Worm (Caenorhabditis elegans): ENCODE data around the gene F59B10.4.

Gene F59B10.4

DNA sequence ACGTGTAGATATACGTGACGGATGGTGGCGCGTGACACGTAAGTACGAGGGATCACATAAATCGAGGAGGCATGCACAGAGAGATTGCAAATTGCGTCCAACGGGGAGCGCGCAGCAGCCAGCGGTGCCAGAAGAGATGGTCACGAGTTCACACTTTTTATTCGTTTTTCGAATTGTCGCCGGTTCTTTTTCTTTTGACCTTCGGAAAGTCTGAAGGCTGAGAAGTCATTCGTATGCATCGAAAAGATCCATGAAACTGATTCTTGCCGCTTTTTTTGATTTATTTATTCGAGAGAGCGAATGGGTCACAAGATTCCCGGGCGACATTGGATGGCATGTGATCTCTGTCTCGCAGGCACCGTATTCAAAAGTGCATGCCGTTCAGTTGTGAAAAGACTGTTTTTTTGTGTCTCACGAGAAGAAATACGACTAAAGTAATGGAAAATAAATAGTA is 40.1 kb upstream of the F59B10.4 start (continued):
- TF ChIP-seq ztf-22 (GFP tag; optimal IDR thresholded peaks at IDR 0.05) (no peak), egl-18 (GFP tag; IDR thresholded peaks at IDR 0.05) (no peak), ceh-91 (GFP tag; IDR thresholded peaks at IDR 0.05) (no peak), K11D2.4 (GFP tag; IDR thresholded peaks at IDR 0.05) (peak; percentile 85), efl-1 (GFP tag; optimal IDR thresholded peaks at IDR 0.05) (no peak), lsl-1 (GFP tag; optimal IDR thresholded peaks at IDR 0.05) (no peak), zim-3 (tag; optimal IDR thresholded peaks at IDR 0.05) (no peak), snpc-1.3 (tag; optimal IDR thresholded peaks at IDR 0.05; ENCODE audit: insufficient read depth) (no peak), tbx-9 (tag; optimal IDR thresholded peaks at IDR 0.05; ENCODE audit: borderline replicate concordance) (no peak), fkh-3 (tag; optimal IDR thresholded peaks at IDR 0.05) (no peak), unc-130 (GFP tag; optimal IDR thresholded peaks at IDR 0.05) (no peak), ztf-6 (GFP tag; IDR thresholded peaks at IDR 0.05) (no peak), F55B11.4 (tag; optimal IDR thresholded peaks at IDR 0.05; ENCODE audit: borderline replicate concordance, insufficient read depth) (no peak), repo-1 (tag; optimal IDR thresholded peaks at IDR 0.05) (no peak), tlf-1 (GFP tag; optimal IDR thresholded peaks at IDR 0.05) (no peak), F52B5.7 (tag; optimal IDR thresholded peaks at IDR 0.05) (peak; percentile 2), hmg-1.2 (GFP tag; IDR thresholded peaks at IDR 0.05) (peak; percentile 62), F33H1.4 (GFP tag; IDR thresholded peaks at IDR 0.05) (no peak), sdz-38 (tag; optimal IDR thresholded peaks at IDR 0.05) (no peak), F39B2.1 (GFP tag; IDR thresholded peaks at IDR 0.05) (no peak), lin-35 (GFP tag; optimal IDR thresholded peaks at IDR 0.05) (peak in 1 of 3 experiments; percentile 35), athp-1 (tag; optimal IDR thresholded peaks at IDR 0.05) (no peak), nhr-27 (tag; optimal IDR thresholded peaks at IDR 0.05) (no peak), lin-54 (GFP tag; optimal IDR thresholded peaks at IDR 0.05) (no peak), xnd-1 (tag; optimal IDR thresholded peaks at IDR 0.05) (no peak), B0019.2 (GFP tag; conservative IDR thresholded peaks at IDR 0.05) (no peak), ceh-100 (GFP tag; IDR thresholded peaks at IDR 0.05) (no peak), snpc-1.1 (tag; optimal IDR thresholded peaks at IDR 0.05; ENCODE audit: insufficient read depth) (no peak), let-607 (tag; optimal IDR thresholded peaks at IDR 0.05) (no peak), egl-44 (GFP tag; IDR thresholded peaks at IDR 0.05) (no peak), F49E8.2 (tag; optimal IDR thresholded peaks at IDR 0.05; ENCODE audit: insufficient read depth) (no peak), ZK185.1 (tag; optimal IDR thresholded peaks at IDR 0.05; ENCODE audit: poor library complexity, severe bottlenecking) (no peak), dpl-1 (GFP tag; optimal IDR thresholded peaks at IDR 0.05) (no peak), Y53F4B.3 (GFP tag; IDR thresholded peaks at IDR 0.05) (no peak), ekl-4 (GFP tag; IDR thresholded peaks at IDR 0.05) (peak; percentile 50; the same call in 1 of the 2 replicates), ztf-3 (GFP tag; optimal IDR thresholded peaks at IDR 0.05) (no peak), ceh-79 (tag; optimal IDR thresholded peaks at IDR 0.05) (no peak), ztf-26 (tag; optimal IDR thresholded peaks at IDR 0.05) (peak; percentile 44), ztf-25 (GFP tag; IDR thresholded peaks at IDR 0.05) (no peak), lir-1 (GFP tag; conservative IDR thresholded peaks at IDR 0.05) (peak; percentile 51; the same call in 1 of the 2 replicates), ztf-28 (GFP tag; IDR thresholded peaks at IDR 0.05) (no peak), ets-4 (GFP tag; optimal IDR thresholded peaks at IDR 0.05) (no peak), madf-10 (tag; optimal IDR thresholded peaks at IDR 0.05) (no peak), K12H6.12 (tag; optimal IDR thresholded peaks at IDR 0.05) (no peak), madf-8 (GFP tag; conservative IDR thresholded peaks at IDR 0.05) (no peak), hrde-1 (tag; optimal IDR thresholded peaks at IDR 0.05; ENCODE audit: borderline replicate concordance) (no peak), mcd-1 (GFP tag; IDR thresholded peaks at IDR 0.05) (peak; percentile 39; the same call in 1 of the 2 replicates), sptf-2 (GFP tag; optimal IDR thresholded peaks at IDR 0.05) (no peak)
